Worm (Caenorhabditis elegans) whole organism, late embryonic: ENCODE measurements around the gene wrk-1.

Source experiments
- ceh-19 ChIP-seq: fragments of 200-800 bp; sonication (Bioruptor generic); optimal IDR thresholded peaks from 2 replicates; lab custom pipeline; 2018; ENCODE audit warnings: mild to moderate bottlenecking, missing genetic modification characterization, missing compliant biosample characterization
- pha-4 ChIP-seq: fragments of 150-350 bp; optimal IDR thresholded peaks from 2 replicates; lab custom pipeline; 2018; ENCODE audit warnings: missing biosample characterization, missing genetic modification reagents, missing genetic modification characterization
- tbx-2 ChIP-seq: sonication (generic microtip); optimal IDR thresholded peaks from 2 replicates; lab custom pipeline; 2016; ENCODE audit warnings: missing genetic modification characterization, missing compliant biosample characterization

DNA sequence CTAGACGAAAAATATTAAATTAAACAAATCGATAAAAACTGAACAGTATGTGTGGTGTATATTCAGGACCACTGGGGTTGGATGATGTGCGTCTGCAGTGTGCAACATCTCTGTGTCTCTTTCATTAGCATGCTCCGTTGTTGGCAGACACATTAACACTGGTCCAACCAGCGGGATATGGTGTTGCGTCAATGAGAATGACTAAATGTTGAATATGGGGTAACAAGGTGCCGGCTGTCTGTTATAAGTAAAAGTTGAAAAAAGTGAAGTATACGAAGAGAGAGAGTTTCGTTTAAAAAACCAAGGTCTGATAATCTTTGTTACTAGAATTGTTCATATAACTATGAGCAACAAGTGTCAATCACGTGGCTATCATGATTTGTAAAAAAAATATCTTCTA, 24.4 kb upstream of the wrk-1 start, which contains the start of gene ced-8:
- TF ChIP-seq pha-4 (no peak), tbx-2 (no peak), ceh-19 (GFP tag; lab: Kevin White, UChicago) (no peak)
